Worm (Caenorhabditis elegans): ENCODE data around the gene lin-32.

Gene lin-32

ce11 chrX:2219453-2219852, 10.5 kb downstream of the lin-32 start:
- TF ChIP-seq rnt-1 (tag; optimal IDR thresholded peaks at IDR 0.05): peak; percentile 27
- peak; percentile 61 for TF ChIP-seq snpc-4 (tag; optimal IDR thresholded peaks at IDR 0.05)
- TF ChIP-seq dpl-1 (GFP tag; optimal IDR thresholded peaks at IDR 0.05): no peak

ce11 chrX:2219006-2219405, 10.9 kb downstream of the lin-32 start:
- TF ChIP-seq ceh-90 (tag; optimal IDR thresholded peaks at IDR 0.05) (no peak), lsy-2 (tag; optimal IDR thresholded peaks at IDR 0.05) (no peak), blmp-1 (tag; optimal IDR thresholded peaks at IDR 0.05) (peak; percentile 98)

- TF ChIP-seq lir-3 (tag; optimal IDR thresholded peaks at IDR 0.05; ENCODE audit: poor library complexity): no peak
- TF ChIP-seq C34B4.2 (tag; optimal IDR thresholded peaks at IDR 0.05): no peak
- TF ChIP-seq blmp-1 (tag; optimal IDR thresholded peaks at IDR 0.05): peak; percentile 83
- TF ChIP-seq F16B12.6 (tag; optimal IDR thresholded peaks at IDR 0.05): no peak
- TF ChIP-seq ama-1 (optimal IDR thresholded peaks at IDR 0.05): no peak
- no peak for TF ChIP-seq pqm-1 (tag; optimal IDR thresholded peaks at IDR 0.05)
- TF ChIP-seq ztf-4 (tag; optimal IDR thresholded peaks at IDR 0.05): no peak
- TF ChIP-seq hlh-4 (tag; optimal IDR thresholded peaks at IDR 0.05): no peak
- TF ChIP-seq fkh-8 (tag; optimal IDR thresholded peaks at IDR 0.05): no peak
- TF ChIP-seq ceh-63 (GFP tag; optimal IDR thresholded peaks at IDR 0.05): no peak
- no peak for TF ChIP-seq mep-1 (tag; optimal IDR thresholded peaks at IDR 0.05)
- TF ChIP-seq lin-14 (GFP tag; optimal IDR thresholded peaks at IDR 0.05): peak; percentile 61
- TF ChIP-seq hlh-17 (GFP tag; optimal IDR thresholded peaks at IDR 0.05; ENCODE audit: borderline replicate concordance): no peak
- no peak for TF ChIP-seq rnt-1 (tag; optimal IDR thresholded peaks at IDR 0.05)
- TF ChIP-seq nhr-85 (tag): peak; percentile 81
- no peak for TF ChIP-seq dpl-1 (GFP tag; optimal IDR thresholded peaks at IDR 0.05)
- TF ChIP-seq pag-3 (tag; optimal IDR thresholded peaks at IDR 0.05; ENCODE audit: borderline replicate concordance, insufficient read depth): no peak
- no peak for TF ChIP-seq unc-62 (GFP tag; optimal IDR thresholded peaks at IDR 0.05)
- TF ChIP-seq nhr-12 (tag; optimal IDR thresholded peaks at IDR 0.05): no peak
- no peak for TF ChIP-seq elt-2 (tag; optimal IDR thresholded peaks at IDR 0.05)
- no peak for TF ChIP-seq jun-1 (tag; optimal IDR thresholded peaks at IDR 0.05)
- no peak for TF ChIP-seq ceh-90 (tag; optimal IDR thresholded peaks at IDR 0.05)
- no peak for TF ChIP-seq mdl-1 (tag; optimal IDR thresholded peaks at IDR 0.05)
- TF ChIP-seq efl-1 (optimal IDR thresholded peaks at IDR 0.05): no peak
- TF ChIP-seq efl-1 (GFP tag; optimal IDR thresholded peaks at IDR 0.05 in 1 of 2): peak in 1 of 2 experiments; percentile 60
- no peak for TF ChIP-seq swsn-7 (tag; optimal IDR thresholded peaks at IDR 0.05)
- TF ChIP-seq tlp-1 (tag; optimal IDR thresholded peaks at IDR 0.05): no peak
- TF ChIP-seq ces-1 (GFP tag; optimal IDR thresholded peaks at IDR 0.05): no peak
- peak in 1 of 2 experiments; percentile 5 for TF ChIP-seq egl-27 (tag; optimal IDR thresholded peaks at IDR 0.05)
- TF ChIP-seq nhr-19 (GFP tag; conservative IDR thresholded peaks at IDR 0.05): no peak; the same call in 1 of the 2 replicates
- peak; percentile 41; the same call in 1 of the 2 replicates for TF ChIP-seq grh-1 (GFP tag; IDR thresholded peaks at IDR 0.05)
- no peak for TF ChIP-seq ceh-88 (GFP tag; IDR thresholded peaks at IDR 0.05)
These were observed 13.3 kb downstream of the lin-32 start for ce11 chrX:2216662-2217061.

ce11 chrX:2216242-2216641, 13.7 kb downstream of the lin-32 start:
- TF ChIP-seq tbx-2 (tag; optimal IDR thresholded peaks at IDR 0.05) (no peak), rnt-1 (tag; optimal IDR thresholded peaks at IDR 0.05) (peak; percentile 31), tlp-1 (tag; optimal IDR thresholded peaks at IDR 0.05) (no peak), efl-1 (optimal IDR thresholded peaks at IDR 0.05) (no peak), efl-1 (GFP tag; optimal IDR thresholded peaks at IDR 0.05 in 1 of 2) (peak in 1 of 2 experiments; percentile 7), irx-1 (tag; optimal IDR thresholded peaks at IDR 0.05) (no peak), pag-3 (tag; optimal IDR thresholded peaks at IDR 0.05; ENCODE audit: borderline replicate concordance, insufficient read depth) (peak; percentile 52), ztf-11 (tag; optimal IDR thresholded peaks at IDR 0.05) (no peak), nhr-12 (tag; optimal IDR thresholded peaks at IDR 0.05) (no peak), grh-1 (GFP tag; IDR thresholded peaks at IDR 0.05) (no peak), egl-13 (tag; optimal IDR thresholded peaks at IDR 0.05) (no peak), blmp-1 (tag; optimal IDR thresholded peaks at IDR 0.05) (no peak), dsc-1 (tag; optimal IDR thresholded peaks at IDR 0.05) (no peak), sup-37 (GFP tag; optimal IDR thresholded peaks at IDR 0.05) (no peak), lin-39 (tag; optimal IDR thresholded peaks at IDR 0.05) (no peak), vab-15 (tag; optimal IDR thresholded peaks at IDR 0.05) (no peak), alr-1 (tag; optimal IDR thresholded peaks at IDR 0.05; ENCODE audit: borderline replicate concordance) (no peak)

Data from whole organism, L1 larva.